Fruit fly (Drosophila melanogaster) whole organism, adult: ENCODE data around the gene CG7011.

Experiments
- CG11617 ChIP-seq: fragments of 200-800 bp; sonication (Bioruptor generic); optimal IDR thresholded peaks from 2 replicates; lab custom pipeline; 2017; ENCODE audit warnings: mild to moderate bottlenecking, missing biosample characterization, missing genetic modification reagents, missing genetic modification characterization
- CG14711 ChIP-seq: fragments of 200-800 bp; sonication (Bioruptor generic); optimal IDR thresholded peaks from 2 replicates; lab custom pipeline; 2018; ENCODE audit warnings: missing biosample characterization, mild to moderate bottlenecking, missing genetic modification characterization, moderate library complexity
- CG33017 ChIP-seq: fragments of 200-800 bp; sonication (Bioruptor generic); optimal IDR thresholded peaks from 2 replicates; lab custom pipeline; 2018; ENCODE audit warnings: missing biosample characterization, mild to moderate bottlenecking, missing genetic modification characterization, moderate library complexity
- CG5204 ChIP-seq: fragments of 200-800 bp; sonication (Bioruptor generic); optimal IDR thresholded peaks from 2 replicates; lab custom pipeline; 2016; ENCODE audit warnings: missing biosample characterization, missing genetic modification characterization
- Crg-1 ChIP-seq: fragments of 200-800 bp; sonication (Bioruptor generic); optimal IDR thresholded peaks from 2 replicates; lab custom pipeline; 2016; ENCODE audit warnings: missing biosample characterization, missing genetic modification characterization
- Hr96 ChIP-seq: fragments of 200-800 bp; sonication (Bioruptor generic); optimal IDR thresholded peaks from 2 replicates; lab custom pipeline; 2016; ENCODE audit warnings: missing biosample characterization, missing genetic modification characterization
- Mnt ChIP-seq: fragments of 200-800 bp; sonication (Bioruptor generic); optimal IDR thresholded peaks from 2 replicates; lab custom pipeline; 2016; ENCODE audit warnings: missing biosample characterization, mild to moderate bottlenecking, missing genetic modification characterization
- bab1 ChIP-seq: fragments of 200-800 bp; sonication (Bioruptor generic); optimal IDR thresholded peaks from 3 replicates; lab custom pipeline; 2019; ENCODE audit warnings: missing biosample characterization, mild to moderate bottlenecking, missing genetic modification characterization, moderate library complexity
- cic ChIP-seq: fragments of 200-800 bp; sonication (Bioruptor generic); optimal IDR thresholded peaks from 2 replicates; lab custom pipeline; 2017; ENCODE audit warnings: missing biosample characterization, mild to moderate bottlenecking, missing genetic modification characterization, moderate library complexity
- cnc ChIP-seq, 2 experiments: fragments of >200 bp; optimal IDR thresholded peaks; 2 replicates each; lab custom pipeline; 2017
- kay ChIP-seq: fragments of 200-800 bp; sonication (Bioruptor generic); peaks from one replicate; lab custom pipeline; 2016; ENCODE audit warnings: missing biosample characterization, missing genetic modification characterization, borderline replicate concordance
- ovo ChIP-seq: fragments of 200-800 bp; sonication (Bioruptor generic); optimal IDR thresholded peaks from 2 replicates; lab custom pipeline; 2016; ENCODE audit warnings: missing biosample characterization, missing genetic modification characterization
- pad ChIP-seq: fragments of 200-800 bp; sonication (Bioruptor generic); optimal IDR thresholded peaks from 3 replicates; lab custom pipeline; 2017; ENCODE audit warnings: missing biosample characterization, missing genetic modification characterization, mild to moderate bottlenecking, moderate library complexity, missing genetic modification reagents
- tj ChIP-seq: fragments of 200-800 bp; sonication (Bioruptor generic); optimal IDR thresholded peaks from 3 replicates; lab custom pipeline; 2017; ENCODE audit warnings: missing biosample characterization, mild to moderate bottlenecking, missing genetic modification characterization, moderate library complexity

DNA sequence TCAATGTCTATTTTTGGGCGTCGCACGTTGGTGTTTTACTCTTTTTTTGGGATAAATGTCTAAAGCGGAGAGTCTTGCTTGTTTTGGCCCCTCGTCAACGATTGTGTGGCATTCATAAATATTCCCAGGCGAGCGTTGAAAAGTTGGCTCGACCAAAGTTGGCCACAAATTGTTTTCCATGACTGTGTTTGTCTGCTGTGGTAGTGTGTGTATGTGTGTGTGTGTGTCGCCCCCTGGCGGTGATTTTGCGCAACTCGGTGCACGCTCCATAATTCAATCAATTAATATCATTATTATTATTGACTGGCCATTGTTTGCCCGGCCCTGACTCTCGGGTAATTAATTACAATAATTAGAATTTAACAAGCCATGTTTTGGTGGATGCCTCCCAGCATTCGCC is 15.2 kb upstream of the CG7011 start:
- no peak for TF ChIP-seq Crg-1
- no peak for TF ChIP-seq bab1 (GFP tag; lab: Kevin White, UChicago)
- TF ChIP-seq CG14711, result no peak
- no peak for TF ChIP-seq tj (GFP tag; lab: Kevin White, UChicago)
- TF ChIP-seq Hr96, result no peak
- TF ChIP-seq pad (GFP tag; lab: Kevin White, UChicago), result no peak
- no peak for TF ChIP-seq ovo (GFP tag; lab: Kevin White, UChicago)
- no peak for TF ChIP-seq kay (GFP tag; lab: Kevin White, UChicago)
- TF ChIP-seq CG11617, result no peak
- no peak for TF ChIP-seq Mnt (GFP tag; lab: Kevin White, UChicago)
- TF ChIP-seq cnc (optimal IDR thresholded peaks at IDR 0.05; lab: Kevin White, UChicago), result no peak
- no peak for TF ChIP-seq CG33017 (tag; lab: Kevin White, UChicago)
- no peak for TF ChIP-seq CG5204 (GFP tag; lab: Kevin White, UChicago)
- TF ChIP-seq cic, result no peak
